Fruit fly (Drosophila melanogaster) whole organism, wandering third instar larva: ENCODE measurements around the gene CG8142.

ENCODE experiments used
- Abd-B ChIP-seq: fragments of >200 bp; optimal IDR thresholded peaks from 2 replicates; lab custom pipeline; 2017; ENCODE audit warnings: missing biosample characterization, missing genetic modification characterization
- Hr78 ChIP-seq: fragments of >200 bp; optimal IDR thresholded peaks from 2 replicates; lab custom pipeline; 2017; ENCODE audit warnings: missing biosample characterization, missing genetic modification characterization
- Hr83 ChIP-seq: fragments of 200-300 bp; sonication (Bioruptor generic); optimal IDR thresholded peaks from 2 replicates; lab custom pipeline; 2016; ENCODE audit warnings: missing biosample characterization, mild to moderate bottlenecking, missing genetic modification characterization, moderate library complexity; ENCODE audit not compliant: poor library complexity, severe bottlenecking
- OdsH ChIP-seq: fragments of 200-800 bp; sonication (Bioruptor generic); optimal IDR thresholded peaks from 2 replicates; lab custom pipeline; 2016; ENCODE audit warnings: missing biosample characterization, mild to moderate bottlenecking, missing genetic modification characterization
- sage ChIP-seq: fragments of 200-800 bp; sonication (Bioruptor generic); optimal IDR thresholded peaks from 2 replicates; lab custom pipeline; 2016; ENCODE audit warnings: missing biosample characterization, mild to moderate bottlenecking, missing genetic modification characterization

DNA sequence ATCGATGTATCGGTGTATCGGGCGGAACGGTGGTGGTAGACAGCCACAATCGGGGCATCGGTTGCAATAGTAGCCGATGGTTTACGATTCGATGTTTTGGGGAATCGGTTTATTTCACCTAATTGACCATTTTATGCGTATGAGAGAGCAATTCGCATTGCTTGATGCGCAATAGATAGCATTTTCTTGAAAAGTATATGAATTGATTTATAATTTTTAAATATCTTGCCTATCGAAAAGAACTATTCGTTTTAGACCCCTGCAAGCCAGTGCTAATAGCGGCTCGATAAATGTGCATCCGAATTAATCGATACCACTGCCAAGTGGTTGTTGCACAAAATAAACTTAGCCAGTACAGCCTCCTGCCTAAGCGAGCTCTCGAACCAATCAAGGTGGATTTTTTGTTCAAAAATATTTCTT is 42.7 kb upstream of the CG8142 start, which contains the start of gene mnb:
- no peak for TF ChIP-seq sage (GFP tag; lab: Kevin White, UChicago)
- no peak for TF ChIP-seq Abd-B (GFP tag; lab: Kevin White, UChicago)
- no peak for TF ChIP-seq Hr78
- TF ChIP-seq OdsH: no peak
- TF ChIP-seq Hr83 (GFP tag; lab: Kevin White, UChicago): no peak
